Fruit fly (Drosophila melanogaster): Measurements from ENCODE around the gene Sf3b1.

The Sf3b1 gene

dm6 chr2L:518979-519891 is 48.9 kb upstream of the Sf3b1 start:
- no peak for TF ChIP-seq Vsx2 (GFP tag; optimal IDR thresholded peaks at IDR 0.05; ENCODE audit: partially characterized antibody)
- TF ChIP-seq dsf (GFP tag; optimal IDR thresholded peaks at IDR 0.05; ENCODE audit: borderline replicate concordance): no peak
- no peak for TF ChIP-seq sage (GFP tag; optimal IDR thresholded peaks at IDR 0.05)
- TF ChIP-seq Sp1 (GFP tag; optimal IDR thresholded peaks at IDR 0.05): no peak
- TF ChIP-seq CG32264 (GFP tag; optimal IDR thresholded peaks at IDR 0.05): no peak
- TF ChIP-seq jim (GFP tag; optimal IDR thresholded peaks at IDR 0.05): no peak
- no peak for TF ChIP-seq Hr78 (GFP tag; optimal IDR thresholded peaks at IDR 0.05)
- no peak for TF ChIP-seq br (GFP tag; optimal IDR thresholded peaks at IDR 0.05)
- TF ChIP-seq ey (GFP tag; optimal IDR thresholded peaks at IDR 0.05): no peak
- no peak for TF ChIP-seq foxo (GFP tag; optimal IDR thresholded peaks at IDR 0.05)

dm6 chr2L:520331-521000 is 47.7 kb upstream of the Sf3b1 start:
- no peak for TF ChIP-seq Mio (GFP tag; optimal IDR thresholded peaks at IDR 0.05)
- no peak for TF ChIP-seq Hr78 (GFP tag; optimal IDR thresholded peaks at IDR 0.05)
- TF ChIP-seq Hnf4 (GFP tag; optimal IDR thresholded peaks at IDR 0.05): peak; percentile 27
- TF ChIP-seq h (GFP tag; optimal IDR thresholded peaks at IDR 0.05): peak; percentile 41
- TF ChIP-seq woc (GFP tag; optimal IDR thresholded peaks at IDR 0.05): no peak
- TF ChIP-seq CG9705 (GFP tag; optimal IDR thresholded peaks at IDR 0.05): no peak
- TF ChIP-seq CrebA (GFP tag; optimal IDR thresholded peaks at IDR 0.05; ENCODE audit: borderline replicate concordance): no peak
- TF ChIP-seq tai (GFP tag; optimal IDR thresholded peaks at IDR 0.05): no peak
- peak; percentile 44 for TF ChIP-seq ey (GFP tag; optimal IDR thresholded peaks at IDR 0.05)
- TF ChIP-seq br (GFP tag; optimal IDR thresholded peaks at IDR 0.05): peak; percentile 48
- no peak for TF ChIP-seq GATAd (GFP tag; optimal IDR thresholded peaks at IDR 0.05)
- TF ChIP-seq Sp1 (GFP tag; optimal IDR thresholded peaks at IDR 0.05): peak; percentile 5
- TF ChIP-seq Dif (GFP tag; optimal IDR thresholded peaks at IDR 0.05; ENCODE audit: partially characterized antibody): no peak
- no peak for TF ChIP-seq Hr83 (GFP tag; optimal IDR thresholded peaks at IDR 0.05; ENCODE audit: poor library complexity, severe bottlenecking)
- TF ChIP-seq fru (GFP tag; optimal IDR thresholded peaks at IDR 0.05): peak; percentile 64
- no peak for TF ChIP-seq lola (GFP tag; optimal IDR thresholded peaks at IDR 0.05)
- no peak for TF ChIP-seq CG32264 (GFP tag; optimal IDR thresholded peaks at IDR 0.05)
- TF ChIP-seq HLH106 (tag; optimal IDR thresholded peaks at IDR 0.05): no peak
- TF ChIP-seq OdsH (GFP tag; optimal IDR thresholded peaks at IDR 0.05): no peak
- TF ChIP-seq Abd-B (GFP tag; optimal IDR thresholded peaks at IDR 0.05): no peak
- peak in 1 of 2 experiments; percentile 38 for TF ChIP-seq foxo (GFP tag; optimal IDR thresholded peaks at IDR 0.05)
- no peak for TF ChIP-seq dmrt93B (GFP tag; optimal IDR thresholded peaks at IDR 0.05)
- TF ChIP-seq usp (GFP tag; optimal IDR thresholded peaks at IDR 0.05): no peak
- peak; percentile 68 for TF ChIP-seq sv (GFP tag; optimal IDR thresholded peaks at IDR 0.05)
- TF ChIP-seq Rel (GFP tag; optimal IDR thresholded peaks at IDR 0.05): no peak
- no peak for TF ChIP-seq Rel (tag; optimal IDR thresholded peaks at IDR 0.05)
- TF ChIP-seq pan (optimal IDR thresholded peaks at IDR 0.05): no peak
- TF ChIP-seq psq (GFP tag; optimal IDR thresholded peaks at IDR 0.05): peak; percentile 15
- TF ChIP-seq dl (GFP tag; optimal IDR thresholded peaks at IDR 0.05; ENCODE audit: insufficient read depth in 1 of 2, partially characterized antibody in 2 of 2): no peak
- peak; percentile 47 for TF ChIP-seq rgr (GFP tag; optimal IDR thresholded peaks at IDR 0.05)
- TF ChIP-seq Dfd (GFP tag; optimal IDR thresholded peaks at IDR 0.05): no peak
